Worm (Caenorhabditis elegans) whole organism, mixed stage, embryonic: ENCODE data around the gene nrx-1.

ENCODE experiments used
- M03D4.4 ChIP-seq: sonication (generic microtip); optimal IDR thresholded peaks from 2 replicates; lab custom pipeline; 2017; ENCODE audit warnings: mild to moderate bottlenecking, missing genetic modification characterization, missing compliant biosample characterization
- bed-3 ChIP-seq: fragments of 200-800 bp; sonication (Bioruptor generic); optimal IDR thresholded peaks from 3 replicates; lab custom pipeline; 2018; ENCODE audit warnings: mild to moderate bottlenecking, missing genetic modification characterization, moderate library complexity, missing compliant biosample characterization
- blmp-1 ChIP-seq: fragments of 150-350 bp; optimal IDR thresholded peaks from 2 replicates; lab custom pipeline; 2014; ENCODE audit warnings: missing biosample characterization, missing genetic modification characterization
- ceh-39 ChIP-seq: fragments of 150-350 bp; optimal IDR thresholded peaks from 2 replicates; lab custom pipeline; 2014; ENCODE audit warnings: missing biosample characterization, missing genetic modification characterization
- ceh-43 ChIP-seq: fragments of 200-800 bp; sonication (Bioruptor generic); optimal IDR thresholded peaks from 2 replicates; lab custom pipeline; 2018; ENCODE audit warnings: mild to moderate bottlenecking, missing genetic modification characterization, moderate library complexity, missing compliant biosample characterization
- ceh-83 ChIP-seq: fragments of 200-800 bp; sonication (Bioruptor generic); optimal IDR thresholded peaks from 2 replicates; lab custom pipeline; 2018; ENCODE audit warnings: mild to moderate bottlenecking, missing genetic modification characterization, missing compliant biosample characterization
- ces-1 ChIP-seq: fragments of 150-350 bp; optimal IDR thresholded peaks from 2 replicates; lab custom pipeline; 2014; ENCODE audit warnings: missing biosample characterization, missing genetic modification reagents, missing genetic modification characterization
- cnd-1 ChIP-seq: fragments of 200-800 bp; sonication (Bioruptor generic); optimal IDR thresholded peaks from 2 replicates; lab custom pipeline; 2018; ENCODE audit warnings: mild to moderate bottlenecking, missing genetic modification characterization, missing compliant biosample characterization
- drap-1 ChIP-seq: fragments of 200-800 bp; sonication (Bioruptor generic); optimal IDR thresholded peaks from 3 replicates; lab custom pipeline; 2018; ENCODE audit warnings: mild to moderate bottlenecking, missing genetic modification characterization, missing compliant biosample characterization
- elt-1 ChIP-seq: sonication (generic microtip); optimal IDR thresholded peaks from 2 replicates; lab custom pipeline; 2017; ENCODE audit warnings: missing genetic modification characterization, mild to moderate bottlenecking, missing compliant biosample characterization, antibody characterized with exemption, moderate library complexity, borderline replicate concordance; ENCODE audit not compliant: insufficient read depth
- elt-3 ChIP-seq: fragments of 150-350 bp; optimal IDR thresholded peaks from 2 replicates; lab custom pipeline; 2014; ENCODE audit warnings: missing biosample characterization, missing genetic modification characterization
- flh-1 ChIP-seq: fragments of 200-800 bp; sonication (Bioruptor generic); optimal IDR thresholded peaks from 2 replicates; lab custom pipeline; 2018; ENCODE audit warnings: mild to moderate bottlenecking, missing genetic modification characterization, moderate library complexity, missing compliant biosample characterization
- ham-2 ChIP-seq: fragments of 200-800 bp; sonication (Bioruptor generic); optimal IDR thresholded peaks from 2 replicates; lab custom pipeline; 2018; ENCODE audit warnings: mild to moderate bottlenecking, missing genetic modification characterization, missing compliant biosample characterization
- lin-13 ChIP-seq: fragments of 150-350 bp; optimal IDR thresholded peaks from 2 replicates; lab custom pipeline; 2014; ENCODE audit warnings: missing biosample characterization, missing genetic modification characterization
- lin-32 ChIP-seq: fragments of 200-800 bp; sonication (Bioruptor generic); optimal IDR thresholded peaks from 2 replicates; lab custom pipeline; 2018; ENCODE audit warnings: mild to moderate bottlenecking, missing genetic modification characterization, missing compliant biosample characterization
- lsy-2 ChIP-seq: fragments of 150-350 bp; optimal IDR thresholded peaks from 2 replicates; lab custom pipeline; 2014; ENCODE audit warnings: missing biosample characterization, missing genetic modification characterization
- mab-5 ChIP-seq: fragments of 150-350 bp; optimal IDR thresholded peaks from 2 replicates; lab custom pipeline; 2014; ENCODE audit warnings: missing biosample characterization, missing genetic modification characterization
- mls-2 ChIP-seq: sonication (generic microtip); optimal IDR thresholded peaks from 2 replicates; lab custom pipeline; 2016; ENCODE audit warnings: mild to moderate bottlenecking, missing genetic modification characterization, moderate library complexity, missing compliant biosample characterization
- nhr-12 ChIP-seq: fragments of 150-350 bp; optimal IDR thresholded peaks from 2 replicates; lab custom pipeline; 2014; ENCODE audit warnings: missing biosample characterization, missing genetic modification characterization
- nhr-2 ChIP-seq: fragments of 150-350 bp; optimal IDR thresholded peaks from 2 replicates; lab custom pipeline; 2014; ENCODE audit warnings: missing biosample characterization, missing genetic modification characterization
- nhr-237 ChIP-seq: fragments of 150-350 bp; optimal IDR thresholded peaks from 2 replicates; lab custom pipeline; 2014; ENCODE audit warnings: missing biosample characterization, missing genetic modification characterization
- nhr-28 ChIP-seq: fragments of 150-350 bp; optimal IDR thresholded peaks from 2 replicates; lab custom pipeline; 2014; ENCODE audit warnings: missing biosample characterization, missing genetic modification characterization
- nhr-76 ChIP-seq: sonication (generic microtip); optimal IDR thresholded peaks from 2 replicates; lab custom pipeline; 2017; ENCODE audit warnings: missing biosample characterization, missing genetic modification characterization
- pha-4 ChIP-seq: fragments of 150-350 bp; optimal IDR thresholded peaks from 2 replicates; lab custom pipeline; 2018; ENCODE audit warnings: missing biosample characterization, missing genetic modification reagents, missing genetic modification characterization
- sem-2 ChIP-seq: fragments of 200-800 bp; sonication (Bioruptor generic); optimal IDR thresholded peaks from 2 replicates; lab custom pipeline; 2018; ENCODE audit warnings: mild to moderate bottlenecking, missing genetic modification characterization, missing compliant biosample characterization
- sptf-1 ChIP-seq: sonication (generic microtip); optimal IDR thresholded peaks from 2 replicates; lab custom pipeline; 2017; ENCODE audit warnings: mild to moderate bottlenecking, missing genetic modification characterization, moderate library complexity, missing compliant biosample characterization
- tbx-8 ChIP-seq: fragments of 200-800 bp; sonication (Bioruptor generic); optimal IDR thresholded peaks from 2 replicates; lab custom pipeline; 2018; ENCODE audit warnings: mild to moderate bottlenecking, missing genetic modification characterization, moderate library complexity, missing compliant biosample characterization
- unc-120 ChIP-seq: sonication (generic microtip); optimal IDR thresholded peaks from 2 replicates; lab custom pipeline; 2017; ENCODE audit warnings: missing genetic modification characterization, missing compliant biosample characterization; ENCODE audit not compliant: poor library complexity, severe bottlenecking
- unc-39 ChIP-seq: fragments of 150-350 bp; optimal IDR thresholded peaks from 2 replicates; lab custom pipeline; 2014; ENCODE audit warnings: missing biosample characterization, missing genetic modification characterization
- unc-62 ChIP-seq: fragments of 150-350 bp; optimal IDR thresholded peaks from 2 replicates; lab custom pipeline; 2014; ENCODE audit warnings: missing biosample characterization, missing genetic modification reagents, missing genetic modification characterization
- ztf-11 ChIP-seq: fragments of 150-350 bp; optimal IDR thresholded peaks from 2 replicates; lab custom pipeline; 2014; ENCODE audit warnings: missing biosample characterization, missing genetic modification characterization

Gene nrx-1

DNA sequence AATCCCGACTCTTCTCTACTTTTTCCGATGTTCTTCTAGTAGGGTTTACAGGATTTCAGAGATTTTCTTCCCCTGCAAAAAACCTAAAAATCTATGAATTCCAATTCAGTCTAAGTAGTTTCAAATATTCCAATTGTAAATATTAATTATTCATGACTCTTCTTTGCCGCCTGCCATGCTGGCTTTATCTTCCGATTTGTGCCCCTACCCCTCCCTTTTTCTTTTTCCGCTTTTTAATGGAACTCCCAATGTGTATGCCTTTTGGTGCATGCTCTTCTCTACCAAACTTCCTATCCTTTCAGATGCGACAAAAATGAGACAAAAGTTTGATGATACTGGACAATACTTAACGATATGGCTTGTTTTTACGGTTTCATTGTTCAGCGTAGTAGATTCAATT, at the start of gene nrx-1:
Gene nrx-1 (plus strand): TSS at position 301 of the 400 bp plus-strand sequence.
- TF ChIP-seq sem-2 = no peak
- TF ChIP-seq ham-2 (GFP tag; lab: Kevin White, UChicago) = no peak
- no peak for TF ChIP-seq blmp-1 (tag; lab: Kevin White, UChicago)
- TF ChIP-seq pha-4 (tag; lab: Kevin White, UChicago) = no peak
- no peak for TF ChIP-seq M03D4.4 (tag; lab: Kevin White, UChicago)
- TF ChIP-seq nhr-2 (tag; lab: Kevin White, UChicago) = no peak
- TF ChIP-seq flh-1 (GFP tag; lab: Kevin White, UChicago) = no peak
- TF ChIP-seq nhr-12 (tag; lab: Kevin White, UChicago) = no peak

DNA sequence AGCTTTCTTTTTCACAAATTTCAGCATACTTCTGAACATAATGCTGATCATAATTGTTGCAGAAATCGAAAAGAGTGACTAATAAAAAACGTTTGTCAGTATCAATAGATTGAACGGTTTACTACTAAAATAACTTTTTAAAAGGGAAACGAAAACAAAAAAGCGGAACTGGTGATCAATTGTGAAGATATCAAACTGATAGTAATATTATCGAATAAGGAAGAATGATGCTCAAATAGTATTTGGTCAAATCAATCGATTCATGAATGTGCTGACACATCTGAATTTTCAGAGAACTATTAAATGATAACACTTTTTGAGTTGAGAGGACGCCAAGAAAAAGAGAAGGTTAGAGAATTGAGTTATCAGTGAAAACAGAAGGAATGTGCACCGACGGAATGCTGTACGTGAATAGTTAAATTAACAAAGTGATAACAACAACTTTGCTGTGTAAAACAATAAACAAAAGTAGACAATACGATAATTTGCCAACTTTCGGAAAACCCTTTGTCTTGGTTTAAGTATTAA, 48.2 kb upstream of the nrx-1 start, which contains the start of gene D1054.5:
Gene D1054.5 (minus strand): TSS at position 51 of the 528 bp plus-strand sequence.
- TF ChIP-seq nhr-2 (tag; lab: Kevin White, UChicago) (no peak), ceh-39 (no peak), unc-62 (GFP tag; lab: Kevin White, UChicago) (no peak), unc-120 (tag; lab: Kevin White, UChicago) (no peak), bed-3 (GFP tag; lab: Kevin White, UChicago) (no peak), nhr-76 (no peak), ceh-83 (no peak), elt-1 (tag; lab: Kevin White, UChicago) (no peak), nhr-237 (no peak)

DNA sequence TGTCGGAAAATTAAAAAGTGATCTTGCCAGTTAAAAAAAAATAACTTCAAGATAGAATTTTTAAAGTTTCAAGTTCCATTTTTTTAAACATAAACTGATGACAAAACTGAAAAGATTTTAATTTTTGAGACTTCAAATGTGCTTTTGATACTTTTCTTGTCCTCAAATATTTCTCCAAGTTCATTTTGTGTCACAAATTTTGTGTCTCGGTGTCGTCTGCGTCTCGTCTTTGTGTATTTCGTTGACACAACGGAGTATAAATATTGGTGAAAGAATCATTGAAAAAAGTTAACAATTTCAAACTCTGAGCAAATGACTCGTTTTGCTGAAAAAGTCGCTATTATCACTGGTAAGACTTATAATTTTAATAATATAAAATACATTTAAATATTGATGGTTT, 40.8 kb upstream of the nrx-1 start, which contains the start of gene D1054.8:
Gene D1054.8 (plus strand): TSS at position 301 of the 400 bp plus-strand sequence.
- TF ChIP-seq M03D4.4 (tag; lab: Kevin White, UChicago) = no peak
- TF ChIP-seq ceh-43 (GFP tag; lab: Kevin White, UChicago) = no peak
- TF ChIP-seq unc-120 (tag; lab: Kevin White, UChicago) = no peak
- no peak for TF ChIP-seq ham-2 (GFP tag; lab: Kevin White, UChicago)
- no peak for TF ChIP-seq ces-1 (GFP tag; lab: Kevin White, UChicago)
- no peak for TF ChIP-seq drap-1 (GFP tag; lab: Kevin White, UChicago)
- no peak for TF ChIP-seq sem-2
- TF ChIP-seq ceh-83 = no peak
- TF ChIP-seq unc-39 (tag; lab: Kevin White, UChicago) = no peak
- no peak for TF ChIP-seq cnd-1
- TF ChIP-seq ztf-11 = no peak
- TF ChIP-seq sptf-1 (tag; lab: Kevin White, UChicago) = no peak
- TF ChIP-seq pha-4 (tag; lab: Kevin White, UChicago) = no peak
- TF ChIP-seq unc-62 (GFP tag; lab: Kevin White, UChicago) = no peak
- no peak for TF ChIP-seq nhr-237
- TF ChIP-seq tbx-8 (GFP tag; lab: Kevin White, UChicago) = no peak

DNA sequence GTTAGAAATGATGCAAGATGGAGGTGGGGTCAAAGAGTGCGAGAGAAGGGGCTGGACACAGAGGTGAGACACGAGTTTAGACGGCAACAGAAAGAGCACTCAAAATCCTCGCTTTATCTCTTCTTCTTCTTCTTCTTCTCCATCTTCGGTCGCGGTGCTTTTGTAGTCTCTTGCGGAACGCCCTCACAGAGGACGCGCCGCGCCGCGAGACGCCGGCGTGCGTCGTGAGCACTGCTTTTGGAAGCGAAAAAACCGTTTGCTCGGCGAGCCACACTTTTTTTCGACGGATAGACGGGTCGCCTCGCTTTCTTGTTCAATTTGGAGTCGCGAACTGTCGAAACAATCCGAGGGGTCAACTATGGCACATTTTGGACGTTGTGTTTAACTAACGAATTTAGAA, 33.9 kb upstream of the nrx-1 start, which contains the start of gene D1054.9:
Gene D1054.9 (minus strand): TSS at position 137 of the 400 bp plus-strand sequence.
- TF ChIP-seq ces-1 (GFP tag; lab: Kevin White, UChicago) = no peak
- TF ChIP-seq drap-1 (GFP tag; lab: Kevin White, UChicago) = no peak
- no peak for TF ChIP-seq ztf-11
- TF ChIP-seq nhr-237 = no peak
- no peak for TF ChIP-seq mab-5 (tag; lab: Kevin White, UChicago)
- no peak for TF ChIP-seq mls-2 (tag; lab: Kevin White, UChicago)
- TF ChIP-seq tbx-8 (GFP tag; lab: Kevin White, UChicago) = no peak
- no peak for TF ChIP-seq unc-120 (tag; lab: Kevin White, UChicago)
- TF ChIP-seq nhr-28 = no peak
- no peak for TF ChIP-seq pha-4 (tag; lab: Kevin White, UChicago)
- no peak for TF ChIP-seq lin-13 (tag; lab: Kevin White, UChicago)
- no peak for TF ChIP-seq nhr-2 (tag; lab: Kevin White, UChicago)
- TF ChIP-seq sem-2 = no peak
- TF ChIP-seq ceh-39 = no peak
- TF ChIP-seq ham-2 (GFP tag; lab: Kevin White, UChicago) = no peak
- TF ChIP-seq elt-3 (tag; lab: Kevin White, UChicago) = no peak
- TF ChIP-seq nhr-76 = no peak
- TF ChIP-seq lsy-2 (tag; lab: Kevin White, UChicago) = no peak
- TF ChIP-seq nhr-12 (tag; lab: Kevin White, UChicago) = no peak
- no peak for TF ChIP-seq lin-32 (GFP tag; lab: Kevin White, UChicago)
